Fruit fly (Drosophila melanogaster): ENCODE data around the gene rictor.

Gene rictor

dm6 chrX:19243379-19243834 lies 17.6 kb downstream of the rictor start, which contains the start of gene CG7889:
Gene CG7889 (plus strand): TSS chrX:19243631.
- TF ChIP-seq pan (optimal IDR thresholded peaks at IDR 0.05), result no peak
- TF ChIP-seq CG8478 (optimal IDR thresholded peaks at IDR 0.05), result no peak
- TF ChIP-seq psq (optimal IDR thresholded peaks at IDR 0.05), result no peak
- no peak for TF ChIP-seq usp (GFP tag; optimal IDR thresholded peaks at IDR 0.05)
- no peak for TF ChIP-seq Dll (optimal IDR thresholded peaks at IDR 0.05)
- TF ChIP-seq EcR (GFP tag; optimal IDR thresholded peaks at IDR 0.05), result no peak

DNA sequence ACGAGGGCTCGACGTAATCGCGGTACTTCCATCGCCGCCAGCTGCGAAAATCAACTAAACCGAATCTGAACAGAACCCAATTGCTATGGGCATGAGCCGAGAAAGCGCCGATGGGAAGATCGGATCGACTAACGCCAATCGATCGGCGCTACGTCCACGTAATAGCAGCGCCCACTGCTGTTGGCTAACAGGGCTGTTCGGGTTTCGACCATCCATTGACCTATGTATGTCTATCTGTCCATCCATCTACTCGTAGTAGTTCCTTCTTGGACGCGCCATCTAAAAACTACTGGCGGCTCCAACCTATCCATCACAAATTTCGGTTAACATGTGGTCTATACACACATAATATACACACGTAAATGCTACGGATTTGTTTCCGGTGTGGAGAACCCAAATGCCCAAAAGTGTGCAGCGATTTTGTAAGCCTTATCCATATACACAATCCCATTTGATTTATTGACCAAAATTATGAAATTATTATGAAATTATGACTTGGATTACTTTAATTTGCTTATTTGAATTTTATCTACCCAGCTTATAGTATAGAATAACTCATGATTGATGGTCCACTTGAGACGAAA lies 19.2 kb downstream of the rictor start, which contains the start of gene CG14196:
CG14196 (minus strand) TSS at position 51 of the 584 bp plus-strand sequence.
- TF ChIP-seq Dll (optimal IDR thresholded peaks at IDR 0.05) (no peak), usp (GFP tag; optimal IDR thresholded peaks at IDR 0.05) (no peak), pan (optimal IDR thresholded peaks at IDR 0.05) (no peak), CG8478 (optimal IDR thresholded peaks at IDR 0.05) (no peak), psq (optimal IDR thresholded peaks at IDR 0.05) (no peak), EcR (GFP tag; optimal IDR thresholded peaks at IDR 0.05) (no peak)

DNA sequence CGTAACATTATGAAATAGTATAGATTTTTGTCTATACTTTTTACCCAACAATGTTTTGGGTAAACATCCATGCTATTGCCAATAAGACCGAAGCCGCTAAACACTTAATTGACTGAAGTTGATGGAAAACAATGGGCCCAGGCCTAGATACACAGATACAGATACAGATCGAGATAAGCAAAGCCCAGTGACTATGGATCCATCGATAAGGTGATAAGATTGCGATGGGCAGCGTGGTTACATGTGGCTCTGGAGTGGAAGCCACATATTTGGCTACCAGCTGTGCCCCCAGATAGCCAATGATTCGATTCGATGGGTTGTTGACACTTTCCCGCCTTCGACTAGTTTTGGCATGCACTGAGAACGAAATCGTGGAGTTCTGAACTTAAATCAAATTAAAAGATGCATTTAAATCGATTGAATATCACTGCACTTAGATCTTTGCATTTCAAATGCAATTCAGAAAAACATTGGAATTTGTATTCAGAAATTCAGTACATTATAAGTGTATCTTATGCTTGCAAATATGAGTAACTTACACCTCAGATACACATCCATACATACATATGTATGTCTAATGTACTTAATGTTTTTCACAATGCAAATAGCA lies 20.7 kb downstream of the rictor start:
- TF ChIP-seq psq (optimal IDR thresholded peaks at IDR 0.05) (no peak), Dll (optimal IDR thresholded peaks at IDR 0.05) (no peak), usp (GFP tag; optimal IDR thresholded peaks at IDR 0.05) (no peak), pan (optimal IDR thresholded peaks at IDR 0.05) (no peak), EcR (GFP tag; optimal IDR thresholded peaks at IDR 0.05) (no peak), CG8478 (optimal IDR thresholded peaks at IDR 0.05) (no peak)

DNA sequence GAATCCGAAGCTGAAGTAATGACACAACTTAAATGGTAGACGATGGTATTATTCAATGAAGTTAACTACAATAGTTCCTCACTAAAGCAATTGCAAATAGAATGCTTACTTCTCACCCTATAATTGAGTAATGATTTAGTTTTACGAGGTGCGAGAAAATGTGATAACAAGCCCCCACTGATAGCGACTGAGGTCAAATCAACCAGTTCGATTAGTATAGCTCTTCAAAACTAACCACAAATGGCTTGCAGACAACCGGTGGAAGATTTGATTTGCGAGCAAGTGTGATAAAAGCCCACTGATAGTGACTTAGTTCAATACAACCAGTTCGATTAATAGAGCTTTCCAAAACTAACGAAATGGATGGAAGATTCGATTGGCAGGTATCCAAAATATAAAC lies 21.7 kb downstream of the rictor start:
- TF ChIP-seq usp (GFP tag; optimal IDR thresholded peaks at IDR 0.05), result no peak
- no peak for TF ChIP-seq Dll (optimal IDR thresholded peaks at IDR 0.05)
- TF ChIP-seq psq (optimal IDR thresholded peaks at IDR 0.05), result no peak
- TF ChIP-seq CG8478 (optimal IDR thresholded peaks at IDR 0.05), result no peak
- TF ChIP-seq pan (optimal IDR thresholded peaks at IDR 0.05), result no peak
- no peak for TF ChIP-seq EcR (GFP tag; optimal IDR thresholded peaks at IDR 0.05)

- TF ChIP-seq EcR (GFP tag; optimal IDR thresholded peaks at IDR 0.05), result no peak
- TF ChIP-seq Dll (optimal IDR thresholded peaks at IDR 0.05), result no peak
- no peak for TF ChIP-seq pan (optimal IDR thresholded peaks at IDR 0.05)
- no peak for TF ChIP-seq usp (GFP tag; optimal IDR thresholded peaks at IDR 0.05)
- no peak for TF ChIP-seq CG8478 (optimal IDR thresholded peaks at IDR 0.05)
Measured at dm6 chrX:19238613-19239012, 22.4 kb downstream of the rictor start.

DNA sequence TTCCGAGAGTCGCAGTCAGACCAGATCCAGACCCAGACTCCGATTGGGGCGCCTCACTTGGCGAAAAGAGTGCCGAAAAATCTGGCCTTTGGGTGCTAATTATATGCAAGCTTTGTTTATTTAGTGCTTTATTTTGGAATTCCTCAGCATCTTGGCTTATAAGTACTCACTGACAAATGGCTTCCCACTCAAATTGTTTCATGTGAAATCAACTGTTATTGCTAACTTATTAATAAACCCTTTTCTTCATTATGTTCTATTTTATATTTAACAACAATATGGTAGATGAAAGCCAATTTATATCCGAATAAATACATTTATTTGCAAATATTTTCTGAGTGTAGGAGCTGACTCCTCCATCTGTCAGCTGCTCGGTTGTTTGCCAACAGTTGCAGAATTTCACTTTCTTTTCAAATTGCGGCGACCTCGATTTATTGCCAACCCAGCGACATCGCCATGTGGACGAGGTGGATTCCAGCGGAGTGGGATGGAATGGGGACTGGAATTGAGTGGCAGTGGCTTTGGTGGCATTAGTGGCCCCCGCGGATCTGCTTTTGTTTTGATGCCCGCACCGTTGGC lies 31.1 kb downstream of the rictor start:
- TF ChIP-seq CG8478 (optimal IDR thresholded peaks at IDR 0.05), result no peak
- TF ChIP-seq EcR (GFP tag; optimal IDR thresholded peaks at IDR 0.05), result no peak

DNA sequence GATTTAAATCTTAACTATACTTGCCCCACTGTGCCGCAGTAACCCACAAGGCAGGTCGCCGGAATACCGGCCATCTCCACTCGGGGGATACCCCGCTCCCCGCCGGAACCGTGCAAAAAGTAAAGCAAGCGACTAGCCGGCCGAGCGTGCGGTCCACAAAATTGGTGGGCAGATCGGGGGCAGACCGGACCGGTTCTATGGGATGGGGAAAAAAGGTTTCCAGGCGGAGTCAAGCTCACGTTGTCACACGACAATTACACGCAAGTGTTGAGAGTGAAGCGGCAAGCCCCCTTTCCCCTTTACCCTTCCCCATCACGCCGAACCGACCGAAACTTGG lies 35.8 kb downstream of the rictor start:
- TF ChIP-seq pan (optimal IDR thresholded peaks at IDR 0.05), result no peak
- TF ChIP-seq usp (GFP tag; optimal IDR thresholded peaks at IDR 0.05), result no peak
- TF ChIP-seq psq (optimal IDR thresholded peaks at IDR 0.05), result no peak
- TF ChIP-seq CG8478 (optimal IDR thresholded peaks at IDR 0.05), result no peak

- TF ChIP-seq usp (GFP tag; optimal IDR thresholded peaks at IDR 0.05) (no peak), psq (optimal IDR thresholded peaks at IDR 0.05) (no peak), Dll (optimal IDR thresholded peaks at IDR 0.05) (no peak), EcR (GFP tag; optimal IDR thresholded peaks at IDR 0.05) (no peak), CG8478 (optimal IDR thresholded peaks at IDR 0.05) (no peak), pan (optimal IDR thresholded peaks at IDR 0.05) (no peak)
Measured at dm6 chrX:19224580-19225303, 36.3 kb downstream of the rictor start.

DNA sequence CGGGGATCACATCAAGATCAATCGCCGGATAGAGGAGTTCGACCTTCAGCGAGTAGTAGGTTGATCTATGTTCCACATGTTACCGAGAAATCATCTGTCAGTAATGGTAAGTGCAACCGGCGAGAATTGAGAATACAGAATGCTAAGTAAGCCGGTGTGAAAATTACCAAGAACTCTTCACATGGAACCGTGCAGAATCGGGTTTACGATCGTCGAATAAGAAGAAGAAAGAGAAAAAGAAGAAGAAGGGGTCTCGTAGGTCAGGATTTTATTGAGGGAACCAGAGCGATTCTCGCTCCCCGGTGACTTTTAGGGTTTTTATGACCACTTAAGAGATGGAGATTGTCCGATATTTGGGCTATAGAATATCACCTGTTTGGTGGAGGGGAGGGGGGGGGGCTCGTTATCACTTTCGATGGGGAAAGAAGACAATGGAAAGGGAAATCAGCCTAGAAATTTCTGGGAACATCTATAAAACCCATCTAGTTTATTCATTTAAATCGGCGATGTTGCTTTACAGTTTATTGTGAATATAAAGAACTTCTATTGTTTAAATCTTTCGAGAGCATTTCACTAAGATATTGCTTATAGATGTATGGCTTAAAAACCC lies 40.0 kb downstream of the rictor start:
- TF ChIP-seq EcR (GFP tag; optimal IDR thresholded peaks at IDR 0.05) (no peak), psq (optimal IDR thresholded peaks at IDR 0.05) (no peak), usp (GFP tag; optimal IDR thresholded peaks at IDR 0.05) (no peak), Dll (optimal IDR thresholded peaks at IDR 0.05) (no peak), CG8478 (optimal IDR thresholded peaks at IDR 0.05) (no peak), pan (optimal IDR thresholded peaks at IDR 0.05) (no peak)

dm6 chrX:19220415-19220814 lies 40.6 kb downstream of the rictor start, which contains the start of gene CG7884:
Gene CG7884 (plus strand): TSS chrX:19220622.
- TF ChIP-seq Dll (optimal IDR thresholded peaks at IDR 0.05) (peak; percentile 76), psq (optimal IDR thresholded peaks at IDR 0.05) (no peak)

DNA sequence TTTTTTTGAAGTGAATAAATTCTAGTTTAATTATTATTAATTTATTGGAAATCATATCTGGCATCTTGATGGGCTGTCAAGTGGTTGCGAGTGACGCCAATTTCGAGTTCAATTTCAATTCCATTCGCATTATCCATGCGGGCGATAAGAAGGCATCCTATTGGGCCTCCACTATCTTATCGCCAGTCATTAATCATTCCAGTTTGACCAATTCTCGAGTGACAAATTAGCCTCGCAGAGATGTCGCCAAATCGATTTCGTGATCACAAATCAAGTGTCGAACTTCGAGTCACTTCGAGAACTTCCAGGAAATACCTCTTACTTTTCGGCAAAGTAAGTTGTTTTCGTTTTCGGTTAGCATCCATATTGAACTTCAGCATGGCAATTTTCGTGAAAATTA lies 44.4 kb downstream of the rictor start:
- TF ChIP-seq CG8478 (optimal IDR thresholded peaks at IDR 0.05), result no peak
- no peak for TF ChIP-seq pan (optimal IDR thresholded peaks at IDR 0.05)
- no peak for TF ChIP-seq usp (GFP tag; optimal IDR thresholded peaks at IDR 0.05)
- TF ChIP-seq psq (optimal IDR thresholded peaks at IDR 0.05), result no peak
- no peak for TF ChIP-seq Dll (optimal IDR thresholded peaks at IDR 0.05)
- no peak for TF ChIP-seq EcR (GFP tag; optimal IDR thresholded peaks at IDR 0.05)

- TF ChIP-seq usp (GFP tag; optimal IDR thresholded peaks at IDR 0.05) (no peak), pan (optimal IDR thresholded peaks at IDR 0.05) (no peak), psq (optimal IDR thresholded peaks at IDR 0.05) (no peak), CG8478 (optimal IDR thresholded peaks at IDR 0.05) (no peak), Dll (optimal IDR thresholded peaks at IDR 0.05) (no peak), EcR (GFP tag; optimal IDR thresholded peaks at IDR 0.05) (no peak)
Measured at dm6 chrX:19215215-19215614, 45.8 kb downstream of the rictor start, which contains the start of gene Muc18B. Gene Muc18B (plus strand): TSS chrX:19215515.
